Fruit fly (Drosophila melanogaster): ENCODE results near the gene p130CAS.

p130CAS gene

DNA sequence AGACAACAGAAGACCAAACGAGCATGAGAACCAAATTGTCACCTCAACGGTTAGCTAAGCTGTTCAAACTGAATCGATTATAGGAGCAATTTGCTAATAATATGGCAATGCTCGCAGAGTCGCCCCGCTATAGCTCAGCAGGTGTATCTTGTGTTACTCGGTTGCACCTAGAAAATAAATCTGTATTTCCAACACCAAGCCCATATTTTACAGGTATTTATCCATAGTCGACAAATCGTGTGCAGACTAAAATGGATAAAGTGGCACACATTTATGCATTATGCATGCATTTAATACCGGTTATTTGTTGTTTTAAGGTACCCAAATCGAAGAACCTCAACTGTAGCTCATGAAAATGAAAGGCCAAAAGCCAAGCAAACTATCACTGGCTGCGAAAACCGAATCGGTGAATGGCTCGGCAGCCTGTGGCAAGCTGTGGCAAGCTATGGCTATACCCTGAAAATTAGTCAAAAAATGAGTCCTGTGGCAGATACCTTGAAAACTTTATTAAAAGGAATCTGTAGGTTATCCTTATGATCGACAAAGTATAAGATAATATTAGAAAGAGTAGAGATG is 26.3 kb downstream of the p130CAS start, which contains the start of gene Vdup1:
Gene Vdup1, minus strand, starts transcription at position 51 of the 576 bp plus-strand sequence.
- TF ChIP-seq CG5204 (GFP tag; optimal IDR thresholded peaks at IDR 0.05) = no peak
- no peak for TF ChIP-seq CG1620 (GFP tag; optimal IDR thresholded peaks at IDR 0.05)
- no peak for TF ChIP-seq cic (GFP tag; optimal IDR thresholded peaks at IDR 0.05)
- no peak for TF ChIP-seq CG14711 (tag; optimal IDR thresholded peaks at IDR 0.05)
- no peak for TF ChIP-seq cnc (optimal IDR thresholded peaks at IDR 0.05)

DNA sequence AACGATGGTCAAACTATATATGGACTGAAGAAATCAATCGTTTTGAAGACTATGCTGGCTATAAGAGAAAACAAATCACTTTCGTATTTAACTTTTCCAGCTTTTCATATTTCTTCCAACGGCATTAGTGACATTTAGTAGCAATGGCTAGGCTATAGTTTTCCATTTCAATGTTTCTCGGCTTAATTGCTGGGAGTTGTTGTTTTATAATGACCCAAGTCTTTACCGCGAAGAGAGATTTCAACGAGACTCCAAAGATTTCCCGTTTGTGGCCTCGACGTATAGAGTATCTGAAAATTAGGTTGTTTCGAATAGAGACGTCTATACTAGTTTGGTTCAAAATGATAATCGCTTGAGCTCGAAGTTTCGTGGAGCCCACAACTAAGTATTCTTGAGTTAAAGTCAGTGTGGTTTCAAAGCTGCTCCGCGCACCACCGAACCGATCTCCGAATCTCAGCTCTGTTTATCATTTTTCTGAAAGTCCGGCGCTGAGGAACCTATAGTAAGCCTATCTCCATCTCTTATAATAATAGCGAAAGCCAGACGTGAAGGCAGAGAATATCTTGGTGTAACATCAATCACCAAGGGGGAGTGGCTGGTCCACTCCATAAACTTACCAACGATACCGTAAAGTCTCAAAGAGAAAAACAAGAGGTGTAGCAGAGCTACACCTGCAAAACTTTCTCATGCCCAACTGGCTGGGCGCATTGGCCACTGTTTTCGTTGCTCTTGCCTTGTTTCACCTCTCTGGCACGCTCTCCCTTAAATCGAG is 27.0 kb downstream of the p130CAS start, which contains the start of gene CG13875:
Gene CG13875, plus strand, starts transcription at position 434 of the 772 bp plus-strand sequence.
- TF ChIP-seq kay (GFP tag; ENCODE audit: borderline replicate concordance) (no peak), CG14711 (tag; optimal IDR thresholded peaks at IDR 0.05) (no peak), CG5204 (GFP tag; optimal IDR thresholded peaks at IDR 0.05) (no peak), CG1620 (GFP tag; optimal IDR thresholded peaks at IDR 0.05) (no peak), Crg-1 (GFP tag; optimal IDR thresholded peaks at IDR 0.05) (no peak), ovo (GFP tag; optimal IDR thresholded peaks at IDR 0.05) (no peak)

DNA sequence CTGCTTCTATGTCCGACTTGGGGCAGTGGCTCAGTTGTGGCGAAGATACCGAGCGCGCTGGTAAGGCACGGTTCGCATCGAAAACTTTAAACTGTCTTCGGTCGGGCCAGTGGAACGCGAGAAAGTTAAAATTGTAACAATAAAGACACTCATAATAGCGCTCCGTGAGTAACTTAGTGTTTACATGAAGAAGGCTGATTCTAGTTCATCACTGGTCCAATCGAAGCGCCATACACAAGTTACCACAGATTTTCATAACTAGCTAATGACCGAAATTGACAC is 27.5 kb downstream of the p130CAS start:
- TF ChIP-seq toe (GFP tag; optimal IDR thresholded peaks at IDR 0.05) (no peak), CG12768 (GFP tag; optimal IDR thresholded peaks at IDR 0.05) (no peak), kay (GFP tag; ENCODE audit: borderline replicate concordance) (no peak), tj (GFP tag; optimal IDR thresholded peaks at IDR 0.05) (no peak), cic (GFP tag; optimal IDR thresholded peaks at IDR 0.05) (no peak), Mnt (GFP tag; optimal IDR thresholded peaks at IDR 0.05) (no peak), Hr96 (GFP tag; optimal IDR thresholded peaks at IDR 0.05) (no peak), bab1 (GFP tag; optimal IDR thresholded peaks at IDR 0.05) (no peak), CG14711 (tag; optimal IDR thresholded peaks at IDR 0.05) (no peak)

DNA sequence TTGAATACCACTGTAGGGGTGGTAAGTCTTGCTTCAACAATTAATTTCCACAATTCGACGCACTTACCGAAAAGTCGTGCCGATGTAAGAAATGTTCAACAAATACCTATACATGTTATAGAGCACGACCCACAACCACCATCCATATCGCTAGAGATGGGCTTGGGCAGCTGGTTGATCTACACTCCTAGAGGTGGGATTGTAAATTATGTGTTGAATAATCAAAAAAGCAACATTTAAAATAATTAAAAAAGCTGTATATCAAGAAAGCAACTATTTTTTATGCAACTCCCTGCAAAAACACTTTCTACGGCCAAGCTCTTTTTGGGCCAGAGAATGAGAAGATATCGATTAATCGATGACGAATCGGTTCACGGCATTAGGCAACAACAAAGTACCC is 31.6 kb downstream of the p130CAS start, which contains the start of the genes CG34140, Mkp and Mtch:
Gene CG34140, minus strand, starts transcription at position 174 of the 400 bp plus-strand sequence.
Gene Mkp, minus strand, starts transcription at position 290 of the 400 bp plus-strand sequence.
Gene Mtch, plus strand, starts transcription at position 376 of the 400 bp plus-strand sequence.
- TF ChIP-seq CG11617 (GFP tag; optimal IDR thresholded peaks at IDR 0.05) = peak; percentile 92
- TF ChIP-seq pad (GFP tag; optimal IDR thresholded peaks at IDR 0.05) = peak; percentile 68
- TF ChIP-seq toe (GFP tag; optimal IDR thresholded peaks at IDR 0.05) = no peak
- TF ChIP-seq Clk (GFP tag; optimal IDR thresholded peaks at IDR 0.05) = peak; percentile 71
- peak; percentile 92 for TF ChIP-seq Hr96 (GFP tag; optimal IDR thresholded peaks at IDR 0.05)
- TF ChIP-seq CG7101 (tag; optimal IDR thresholded peaks at IDR 0.05) = peak; percentile 86
- TF ChIP-seq cic (GFP tag; optimal IDR thresholded peaks at IDR 0.05) = peak; percentile 47
- TF ChIP-seq CG12768 (GFP tag; optimal IDR thresholded peaks at IDR 0.05) = peak; percentile 63
- TF ChIP-seq kay (GFP tag; ENCODE audit: borderline replicate concordance) = peak; percentile 73
- TF ChIP-seq CG5204 (GFP tag; optimal IDR thresholded peaks at IDR 0.05) = no peak
- peak; percentile 78 for TF ChIP-seq ovo (GFP tag; optimal IDR thresholded peaks at IDR 0.05)
- no peak for TF ChIP-seq cnc (optimal IDR thresholded peaks at IDR 0.05)
- peak; percentile 93 for TF ChIP-seq Crg-1 (GFP tag; optimal IDR thresholded peaks at IDR 0.05)
- TF ChIP-seq tj (GFP tag; optimal IDR thresholded peaks at IDR 0.05) = peak; percentile 75
- TF ChIP-seq CG7045 (GFP tag; optimal IDR thresholded peaks at IDR 0.05) = peak; percentile 69
- TF ChIP-seq bab1 (GFP tag; optimal IDR thresholded peaks at IDR 0.05) = peak; percentile 92
- TF ChIP-seq CG1620 (GFP tag; optimal IDR thresholded peaks at IDR 0.05) = peak; percentile 91
- TF ChIP-seq CG33017 (tag; optimal IDR thresholded peaks at IDR 0.05) = peak; percentile 70
- TF ChIP-seq Mnt (GFP tag; optimal IDR thresholded peaks at IDR 0.05) = peak; percentile 88
- peak; percentile 86 for TF ChIP-seq CG14711 (tag; optimal IDR thresholded peaks at IDR 0.05)

DNA sequence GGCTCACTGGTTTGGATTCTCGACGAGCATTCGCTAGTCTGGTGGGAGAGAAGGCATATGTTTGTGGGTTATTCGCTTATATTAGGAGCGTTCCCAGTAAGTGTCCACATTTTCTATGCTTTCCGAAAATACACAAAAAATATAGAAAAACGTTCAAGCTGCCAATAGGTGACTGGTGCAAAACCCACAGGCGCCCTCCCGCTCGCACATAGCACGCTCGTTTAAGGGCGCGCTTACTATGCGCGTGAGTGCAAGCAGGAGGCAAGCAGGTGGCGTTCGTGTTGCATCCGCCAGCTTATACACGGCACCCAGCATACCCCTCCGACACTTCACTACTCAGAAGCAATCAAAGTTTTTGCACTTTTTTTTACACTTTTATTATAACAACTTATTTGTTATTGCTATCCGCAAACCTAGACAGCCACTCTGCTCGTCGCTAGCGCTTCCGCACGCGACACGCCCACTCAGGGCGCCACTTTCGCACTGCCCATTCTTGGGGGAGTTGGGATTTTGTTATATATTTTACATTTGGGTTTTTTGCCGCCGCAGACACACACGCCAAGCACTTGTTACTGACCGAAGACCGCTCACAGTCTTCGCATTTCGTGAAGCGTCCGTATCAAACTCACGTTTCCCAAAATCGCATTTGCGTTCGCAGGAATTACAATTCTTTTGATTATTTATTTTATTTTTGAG is 46.5 kb downstream of the p130CAS start:
- no peak for TF ChIP-seq cnc (optimal IDR thresholded peaks at IDR 0.05)
- peak; percentile 77 for TF ChIP-seq cic (GFP tag; optimal IDR thresholded peaks at IDR 0.05)
- TF ChIP-seq Crg-1 (GFP tag; optimal IDR thresholded peaks at IDR 0.05) = peak; percentile 44
- no peak for TF ChIP-seq CG12768 (GFP tag; optimal IDR thresholded peaks at IDR 0.05)
- no peak for TF ChIP-seq Clk (GFP tag; optimal IDR thresholded peaks at IDR 0.05)
- no peak for TF ChIP-seq CG33017 (tag; optimal IDR thresholded peaks at IDR 0.05)
- peak; percentile 43 for TF ChIP-seq CG1620 (GFP tag; optimal IDR thresholded peaks at IDR 0.05)
- TF ChIP-seq tj (GFP tag; optimal IDR thresholded peaks at IDR 0.05) = no peak
- TF ChIP-seq toe (GFP tag; optimal IDR thresholded peaks at IDR 0.05) = no peak
- no peak for TF ChIP-seq kay (GFP tag; ENCODE audit: borderline replicate concordance)
- TF ChIP-seq Mnt (GFP tag; optimal IDR thresholded peaks at IDR 0.05) = peak; percentile 98
- no peak for TF ChIP-seq CG7045 (GFP tag; optimal IDR thresholded peaks at IDR 0.05)
- TF ChIP-seq CG11617 (GFP tag; optimal IDR thresholded peaks at IDR 0.05) = no peak
- TF ChIP-seq Hr96 (GFP tag; optimal IDR thresholded peaks at IDR 0.05) = no peak
- peak; percentile 97 for TF ChIP-seq pad (GFP tag; optimal IDR thresholded peaks at IDR 0.05)
- TF ChIP-seq ovo (GFP tag; optimal IDR thresholded peaks at IDR 0.05) = no peak
- no peak for TF ChIP-seq CG14711 (tag; optimal IDR thresholded peaks at IDR 0.05)
- no peak for TF ChIP-seq CG7101 (tag; optimal IDR thresholded peaks at IDR 0.05)
- TF ChIP-seq bab1 (GFP tag; optimal IDR thresholded peaks at IDR 0.05) = peak; percentile 19
- no peak for TF ChIP-seq CG5204 (GFP tag; optimal IDR thresholded peaks at IDR 0.05)
